Worm (Caenorhabditis elegans) whole organism, L2 larva: ENCODE measurements around the gene F35G2.3.

Experiments used
- alr-1 ChIP-seq: fragments of 150-350 bp; optimal IDR thresholded peaks from 2 replicates; lab custom pipeline; 2014; ENCODE audit warnings: missing biosample characterization, missing genetic modification characterization
- fos-1 ChIP-seq: fragments of 150-350 bp; optimal IDR thresholded peaks from 2 replicates; lab custom pipeline; 2014; ENCODE audit warnings: missing biosample characterization, missing genetic modification characterization
- lin-13 ChIP-seq: fragments of 150-350 bp; optimal IDR thresholded peaks from 2 replicates; lab custom pipeline; 2014; ENCODE audit warnings: missing biosample characterization, missing genetic modification reagents, missing genetic modification characterization
- lsy-2 ChIP-seq, 2 experiments: fragments of 150-350 bp in 1 of 2; sonication (generic microtip) in 1 of 2; optimal IDR thresholded peaks; 2 replicates each; lab custom pipeline; 2014 to 2017; ENCODE audit warnings: missing biosample characterization in 2 of 2, missing genetic modification characterization in 2 of 2
- nhr-237 ChIP-seq: fragments of 150-350 bp; optimal IDR thresholded peaks from 2 replicates; lab custom pipeline; 2014; ENCODE audit warnings: missing biosample characterization, missing genetic modification characterization
- nhr-6 ChIP-seq: fragments of 150-350 bp; optimal IDR thresholded peaks from 2 replicates; lab custom pipeline; 2014; ENCODE audit warnings: missing biosample characterization, missing genetic modification characterization
- unc-39 ChIP-seq: fragments of 150-350 bp; optimal IDR thresholded peaks from 2 replicates; lab custom pipeline; 2014; ENCODE audit warnings: missing biosample characterization, missing genetic modification characterization

ce11 chrIV:12238851-12239250, 29.4 kb downstream of the F35G2.3 start, which contains the start of gene sre-19:
- no peak for TF ChIP-seq nhr-237 (tag; lab: Kevin White, UChicago)
- TF ChIP-seq unc-39 (tag; lab: Kevin White, UChicago), result no peak
- TF ChIP-seq lin-13, result no peak
- no peak for TF ChIP-seq alr-1
- TF ChIP-seq lsy-2 (tag; optimal IDR thresholded peaks at IDR 0.05; lab: Kevin White, UChicago), result no peak
- no peak for TF ChIP-seq nhr-6 (tag; lab: Kevin White, UChicago)
- no peak for TF ChIP-seq fos-1 (tag; lab: Kevin White, UChicago)
